Worm (Caenorhabditis elegans) whole organism, L4 larva: Measurements from ENCODE around the gene urb-1.
A peak's percentile ranks its signal among the peaks of the same experiment; 100 is the strongest.

Source experiments
- F26F4.8 ChIP-seq: fragments of 200-800 bp; sonication (Bioruptor generic); conservative IDR thresholded peaks from 2 replicates; pipeline ENCODE4 v1.3.6; 2022; ENCODE audit warnings: missing genetic modification characterization, missing compliant biosample characterization
- F37D6.2 ChIP-seq: sonication (generic microtip); optimal IDR thresholded peaks from 2 replicates; lab custom pipeline; 2016; ENCODE audit warnings: mild to moderate bottlenecking, missing genetic modification characterization, missing compliant biosample characterization
- F44E2.7 ChIP-seq: fragments of 200-800 bp; sonication (Bioruptor generic); IDR thresholded peaks from 2 replicates; pipeline ENCODE4 v2.1.2; 2022; ENCODE audit warnings: missing genetic modification characterization, missing compliant biosample characterization
- F49E8.2 ChIP-seq: sonication (generic microtip); optimal IDR thresholded peaks from 2 replicates; lab custom pipeline; 2016; ENCODE audit warnings: missing compliant biosample characterization, mild to moderate bottlenecking, missing genetic modification characterization, borderline replicate concordance
- R02D3.7 ChIP-seq: fragments of 150-350 bp; sonication (generic microtip); optimal IDR thresholded peaks from 3 replicates; lab custom pipeline; 2014; ENCODE audit warnings: missing biosample characterization, missing genetic modification characterization
- T20F7.1 ChIP-seq: fragments of 200-800 bp; sonication (Bioruptor generic); optimal IDR thresholded peaks from 2 replicates; lab custom pipeline; 2018; ENCODE audit warnings: mild to moderate bottlenecking, missing genetic modification characterization, missing compliant biosample characterization
- Y48G9A.11 ChIP-seq: fragments of 200-800 bp; sonication (Bioruptor generic); IDR thresholded peaks from 2 replicates; pipeline ENCODE4 v1.3.6; 2022; ENCODE audit warnings: missing genetic modification reagents, missing genetic modification characterization, missing compliant biosample characterization
- Y75B8A.6 ChIP-seq: fragments of 200-800 bp; sonication (Bioruptor generic); IDR thresholded peaks from 2 replicates; pipeline ENCODE4 v1.3.6; 2022; ENCODE audit warnings: missing genetic modification reagents, missing genetic modification characterization, missing compliant biosample characterization
- ZK546.5 ChIP-seq, 2 experiments: sonication (generic microtip); optimal IDR thresholded peaks; 2 replicates each; lab custom pipeline; 2017; ENCODE audit warnings: missing biosample characterization in 2 of 2, missing genetic modification characterization in 2 of 2
- aha-1 ChIP-seq: fragments of 150-350 bp; peaks from one replicate; lab custom pipeline; 2014; ENCODE audit warnings: missing biosample characterization, missing genetic modification characterization
- ama-1 ChIP-seq: fragments of 150-350 bp; optimal IDR thresholded peaks from 2 replicates; lab custom pipeline; 2014; ENCODE audit warnings: inconsistent platforms, mixed read lengths
- arid-1 ChIP-seq: fragments of 200-800 bp; sonication (Bioruptor generic); conservative IDR thresholded peaks from 2 replicates; pipeline ENCODE4 v1.3.6; 2022; ENCODE audit warnings: missing genetic modification reagents, missing genetic modification characterization, missing compliant biosample characterization
- ceh-62 ChIP-seq: sonication (generic microtip); optimal IDR thresholded peaks from 2 replicates; lab custom pipeline; 2017; ENCODE audit warnings: missing biosample characterization, missing genetic modification characterization
- ceh-82 ChIP-seq: sonication (generic microtip); optimal IDR thresholded peaks from 2 replicates; lab custom pipeline; 2017; ENCODE audit warnings: missing biosample characterization, missing genetic modification characterization
- cey-2 ChIP-seq: sonication (generic microtip); optimal IDR thresholded peaks from 3 replicates; lab custom pipeline; 2017; ENCODE audit warnings: missing genetic modification characterization, mild to moderate bottlenecking, missing compliant biosample characterization, antibody characterized with exemption, borderline replicate concordance; ENCODE audit not compliant: insufficient read depth
- daf-16 ChIP-seq, 3 experiments: sonication (generic microtip); optimal IDR thresholded peaks; 2 replicates each; lab custom pipeline; 2016 to 2017; ENCODE audit warnings: missing genetic modification characterization in 3 of 3, missing genetic modification reagents in 3 of 3, mild to moderate bottlenecking in 2 of 3, missing compliant biosample characterization in 2 of 3, missing biosample characterization in 1 of 3, moderate library complexity in 1 of 3
- daf-8 ChIP-seq: fragments of 200-800 bp; sonication (Bioruptor generic); IDR thresholded peaks from 2 replicates; pipeline ENCODE4 v1.3.6; 2022; ENCODE audit warnings: missing genetic modification characterization, missing compliant biosample characterization
- dmd-6 ChIP-seq: fragments of 200-800 bp; sonication (Bioruptor generic); IDR thresholded peaks from 2 replicates; pipeline ENCODE4 v1.3.6; 2022; ENCODE audit warnings: missing genetic modification reagents, missing genetic modification characterization, missing compliant biosample characterization
- dpl-1 ChIP-seq: fragments of 150-350 bp; optimal IDR thresholded peaks from 2 replicates; lab custom pipeline; 2014; ENCODE audit warnings: missing biosample characterization, missing genetic modification reagents, missing genetic modification characterization
- fkh-10 ChIP-seq: fragments of 150-350 bp; optimal IDR thresholded peaks from 2 replicates; lab custom pipeline; 2014; ENCODE audit warnings: missing biosample characterization, missing genetic modification reagents, missing genetic modification characterization
- gei-8 ChIP-seq: fragments of 200-800 bp; sonication (Bioruptor generic); optimal IDR thresholded peaks from 2 replicates; lab custom pipeline; 2018; ENCODE audit warnings: mild to moderate bottlenecking, missing genetic modification characterization, missing compliant biosample characterization
- hif-1 ChIP-seq, 2 experiments: sonication (generic microtip); optimal IDR thresholded peaks; 2 replicates each; lab custom pipeline; 2016 to 2017; ENCODE audit warnings: missing compliant biosample characterization in 2 of 2, missing genetic modification characterization in 2 of 2, missing genetic modification reagents in 2 of 2, missing genotype in 2 of 2, mild to moderate bottlenecking in 1 of 2
- hlh-11 ChIP-seq: fragments of 200-800 bp; sonication (Bioruptor generic); optimal IDR thresholded peaks from 2 replicates; lab custom pipeline; 2018; ENCODE audit warnings: mild to moderate bottlenecking, missing genetic modification characterization, missing compliant biosample characterization
- hlh-30 ChIP-seq: sonication (generic microtip); optimal IDR thresholded peaks from 2 replicates; lab custom pipeline; 2017; ENCODE audit warnings: antibody characterized with exemption, mild to moderate bottlenecking, missing genetic modification characterization, missing compliant biosample characterization; ENCODE audit not compliant: insufficient read depth
- hmg-1.1 ChIP-seq: fragments of 200-800 bp; sonication (Bioruptor generic); IDR thresholded peaks from 2 replicates; pipeline ENCODE4 v1.3.6; 2022; ENCODE audit warnings: missing genetic modification reagents, missing genetic modification characterization, missing compliant biosample characterization
- lin-15B ChIP-seq: fragments of 150-350 bp; sonication (generic microtip); optimal IDR thresholded peaks from 3 replicates; lab custom pipeline; 2014; ENCODE audit warnings: missing biosample characterization, missing genetic modification characterization
- lir-3 ChIP-seq: sonication (generic microtip); optimal IDR thresholded peaks from 2 replicates; lab custom pipeline; 2016; ENCODE audit warnings: mild to moderate bottlenecking, missing genetic modification characterization, missing compliant biosample characterization
- madf-5 ChIP-seq, 2 experiments: fragments of 200-800 bp; sonication (Bioruptor generic); IDR thresholded peaks; 2 replicates each; pipeline ENCODE4 v1.3.6; 2022; ENCODE audit warnings: missing compliant biosample characterization in 2 of 2, missing genetic modification characterization in 2 of 2
- mdt-29 ChIP-seq: fragments of 200-800 bp; sonication (Bioruptor generic); IDR thresholded peaks from 2 replicates; pipeline ENCODE4 v1.3.6; 2022; ENCODE audit warnings: missing genetic modification reagents, missing genetic modification characterization, missing compliant biosample characterization
- mep-1 ChIP-seq: fragments of 150-350 bp; sonication (generic microtip); optimal IDR thresholded peaks from 3 replicates; lab custom pipeline; 2014; ENCODE audit warnings: missing biosample characterization, missing genetic modification characterization
- mes-2 ChIP-seq: sonication (generic microtip); optimal IDR thresholded peaks from 2 replicates; lab custom pipeline; 2016; ENCODE audit warnings: missing genotype, mild to moderate bottlenecking, missing genetic modification characterization, missing compliant biosample characterization; ENCODE audit not compliant: poor library complexity, severe bottlenecking
- mxl-3 ChIP-seq: fragments of 200-800 bp; sonication (Bioruptor generic); optimal IDR thresholded peaks from 2 replicates; lab custom pipeline; 2018; ENCODE audit warnings: mild to moderate bottlenecking, missing genetic modification characterization, missing compliant biosample characterization
- nhr-102 ChIP-seq: sonication (generic microtip); optimal IDR thresholded peaks from 2 replicates; lab custom pipeline; 2016; ENCODE audit warnings: mild to moderate bottlenecking, missing genetic modification characterization, moderate library complexity, missing compliant biosample characterization
- nhr-111 ChIP-seq: fragments of 200-800 bp; sonication (Bioruptor generic); optimal IDR thresholded peaks from 2 replicates; lab custom pipeline; 2018; ENCODE audit warnings: mild to moderate bottlenecking, missing genetic modification characterization, missing compliant biosample characterization
- nhr-28 ChIP-seq: fragments of 150-350 bp; optimal IDR thresholded peaks from 2 replicates; lab custom pipeline; 2014; ENCODE audit warnings: missing biosample characterization, missing genetic modification characterization
- nhr-48 ChIP-seq: sonication (generic microtip); optimal IDR thresholded peaks from 2 replicates; lab custom pipeline; 2016; ENCODE audit warnings: mild to moderate bottlenecking, missing genetic modification characterization, missing compliant biosample characterization
- nhr-76 ChIP-seq: fragments of 150-350 bp; optimal IDR thresholded peaks from 2 replicates; lab custom pipeline; 2014; ENCODE audit warnings: missing biosample characterization, missing genetic modification characterization
- nhr-77 ChIP-seq: fragments of 150-350 bp; optimal IDR thresholded peaks from 2 replicates; lab custom pipeline; 2014; ENCODE audit warnings: missing biosample characterization, missing genetic modification characterization
- php-3 ChIP-seq: fragments of 200-800 bp; sonication (Bioruptor generic); IDR thresholded peaks from 2 replicates; pipeline ENCODE4 v1.3.6; 2022; ENCODE audit warnings: missing genetic modification reagents, missing genetic modification characterization, missing compliant biosample characterization
- pqm-1 ChIP-seq: sonication (generic microtip); optimal IDR thresholded peaks from 2 replicates; lab custom pipeline; 2017; ENCODE audit warnings: missing biosample characterization, missing genetic modification characterization
- saeg-2 ChIP-seq: fragments of 200-800 bp; sonication (Bioruptor generic); IDR thresholded peaks from 2 replicates; pipeline ENCODE4 v1.3.6; 2022; ENCODE audit warnings: missing genetic modification reagents, missing genetic modification characterization, missing compliant biosample characterization
- set-16 ChIP-seq: fragments of 200-800 bp; sonication (Bioruptor generic); IDR thresholded peaks from 2 replicates; pipeline ENCODE4 v1.3.6; 2022; ENCODE audit warnings: missing genetic modification reagents, missing genetic modification characterization, missing compliant biosample characterization
- tag-97 ChIP-seq: fragments of 200-800 bp; sonication (Bioruptor generic); IDR thresholded peaks from 2 replicates; pipeline ENCODE4 v1.3.6; 2022; ENCODE audit warnings: missing genetic modification characterization, missing compliant biosample characterization
- tra-1 ChIP-seq: fragments of 200-800 bp; sonication (Bioruptor generic); IDR thresholded peaks from 2 replicates; pipeline ENCODE4 v1.3.6; 2022; ENCODE audit warnings: missing genetic modification reagents, missing genetic modification characterization, missing compliant biosample characterization
- unc-62 ChIP-seq, 3 experiments: fragments of 150-350 bp in 1 of 3; sonication (generic microtip); optimal IDR thresholded peaks in 2 of 3; peaks in 1 of 3; 1 replicate in 1 of 3; 2 replicates in 2 of 3; lab custom pipeline; 2014 to 2017; ENCODE audit warnings: missing biosample characterization in 3 of 3, missing genetic modification characterization in 3 of 3, missing genetic modification reagents in 3 of 3, missing genotype in 1 of 3
- zfp-3 ChIP-seq: fragments of 200-800 bp; sonication (Bioruptor generic); conservative IDR thresholded peaks from 2 replicates; pipeline ENCODE4 v1.3.6; 2022; ENCODE audit warnings: missing genetic modification reagents, missing genetic modification characterization, missing compliant biosample characterization
- zip-2 ChIP-seq: fragments of 150-350 bp; optimal IDR thresholded peaks from 2 replicates; lab custom pipeline; 2014; ENCODE audit warnings: missing biosample characterization, missing genetic modification characterization
- ztf-7 ChIP-seq: fragments of 150-350 bp; optimal IDR thresholded peaks from 2 replicates; lab custom pipeline; 2014; ENCODE audit warnings: missing biosample characterization, missing genetic modification characterization

Gene urb-1

ce11 chrV:6414985-6415384 is 9.0 kb downstream of the urb-1 start, which contains the start of gene cht-6:
Gene cht-6, plus strand, starts transcription at chrV:6414993.
- TF ChIP-seq daf-8 (GFP tag; lab: Robert Waterston, UW) (no peak), mep-1 (tag; lab: Kevin White, UChicago) (no peak), unc-62 (GFP tag; optimal IDR thresholded peaks at IDR 0.05 in 1 of 2; lab: Kevin White, UChicago) (peak in 1 of 2 experiments; percentile 93), unc-62 (tag; optimal IDR thresholded peaks at IDR 0.05; lab: Kevin White, UChicago) (no peak)
- TF ChIP-seq, all 104 proteins: peak for 1

- TF ChIP-seq nhr-76 (tag; lab: Kevin White, UChicago) (no peak), nhr-77 (no peak), saeg-2 (GFP tag; lab: Robert Waterston, UW) (no peak), tra-1 (GFP tag; lab: Robert Waterston, UW) (no peak), F37D6.2 (tag; lab: Kevin White, UChicago) (no peak), arid-1 (GFP tag; lab: Robert Waterston, UW) (no peak), ceh-62 (tag; lab: Kevin White, UChicago) (no peak), dpl-1 (GFP tag; lab: Kevin White, UChicago) (no peak), dmd-6 (GFP tag; lab: Robert Waterston, UW) (peak; percentile 60), Y48G9A.11 (GFP tag; lab: Robert Waterston, UW) (no peak), mxl-3 (GFP tag; lab: Kevin White, UChicago) (no peak), cey-2 (tag; lab: Kevin White, UChicago) (no peak), ama-1 (lab: Kevin White, UChicago) (no peak), ceh-82 (tag; lab: Kevin White, UChicago) (no peak), zip-2 (tag; lab: Kevin White, UChicago) (no peak), aha-1 (tag; lab: Kevin White, UChicago) (no peak), madf-5 (GFP tag; IDR thresholded peaks at IDR 0.05; lab: Robert Waterston, UW) (no peak), hlh-11 (tag; lab: Kevin White, UChicago) (peak; percentile 28), lir-3 (tag; lab: Kevin White, UChicago) (no peak), zfp-3 (GFP tag; lab: Robert Waterston, UW) (no peak), gei-8 (GFP tag; lab: Kevin White, UChicago) (no peak), daf-16 (GFP tag; optimal IDR thresholded peaks at IDR 0.05; lab: Kevin White, UChicago) (no peak), daf-16 (tag; optimal IDR thresholded peaks at IDR 0.05; lab: Kevin White, UChicago) (peak; percentile 40), mep-1 (tag; lab: Kevin White, UChicago) (no peak), T20F7.1 (GFP tag; lab: Kevin White, UChicago) (no peak), daf-8 (GFP tag; lab: Robert Waterston, UW) (no peak), fkh-10 (no peak), unc-62 (GFP tag; optimal IDR thresholded peaks at IDR 0.05 in 1 of 2; lab: Kevin White, UChicago) (no peak), unc-62 (tag; optimal IDR thresholded peaks at IDR 0.05; lab: Kevin White, UChicago) (no peak), F26F4.8 (GFP tag; lab: Robert Waterston, UW) (no peak), mes-2 (tag; lab: Kevin White, UChicago) (no peak), mdt-29 (no peak), F44E2.7 (GFP tag; lab: Robert Waterston, UW) (no peak), ztf-7 (no peak), Y75B8A.6 (GFP tag; lab: Robert Waterston, UW) (no peak), hmg-1.1 (GFP tag; lab: Robert Waterston, UW) (no peak), tag-97 (GFP tag; lab: Robert Waterston, UW) (no peak), pqm-1 (peak; percentile 69), nhr-102 (tag; lab: Kevin White, UChicago) (no peak), ZK546.5 (tag; optimal IDR thresholded peaks at IDR 0.05; lab: Kevin White, UChicago) (no peak), php-3 (GFP tag; lab: Robert Waterston, UW) (0 out of 2 replicates have a peak, but pooled peaks have one; percentile 42), nhr-48 (tag; lab: Kevin White, UChicago) (no peak), nhr-111 (GFP tag; lab: Kevin White, UChicago) (no peak), lin-15B (tag; lab: Kevin White, UChicago) (no peak), set-16 (no peak), hif-1 (tag; optimal IDR thresholded peaks at IDR 0.05; lab: Kevin White, UChicago) (no peak), R02D3.7 (no peak), nhr-28 (tag; lab: Kevin White, UChicago) (peak; percentile 60), hlh-30 (tag; lab: Kevin White, UChicago) (no peak), F49E8.2 (tag; lab: Kevin White, UChicago) (no peak)
These were observed 9.5 kb downstream of the urb-1 start for ce11 chrV:6414469-6414868.
